Worm (Caenorhabditis elegans) whole organism, L4 larva: Measurements from ENCODE around the gene F16B4.2.
"Not testable (repeated sequence)": the region's sequence is repeated elsewhere in the genome, so short reads cannot be mapped to it uniquely, and the experiment has no call there.

Experiments
- D1046.2 ChIP-seq: fragments of 200-800 bp; sonication (Bioruptor generic); IDR thresholded peaks from 2 replicates; pipeline ENCODE4 v1.3.6; 2022; ENCODE audit warnings: missing genetic modification characterization, missing compliant biosample characterization
- F26F4.8 ChIP-seq: fragments of 200-800 bp; sonication (Bioruptor generic); conservative IDR thresholded peaks from 2 replicates; pipeline ENCODE4 v1.3.6; 2022; ENCODE audit warnings: missing genetic modification characterization, missing compliant biosample characterization
- F44E2.7 ChIP-seq: fragments of 200-800 bp; sonication (Bioruptor generic); IDR thresholded peaks from 2 replicates; pipeline ENCODE4 v2.1.2; 2022; ENCODE audit warnings: missing genetic modification characterization, missing compliant biosample characterization
- T20F7.1 ChIP-seq: fragments of 200-800 bp; sonication (Bioruptor generic); optimal IDR thresholded peaks from 2 replicates; lab custom pipeline; 2018; ENCODE audit warnings: mild to moderate bottlenecking, missing genetic modification characterization, missing compliant biosample characterization
- Y48G9A.11 ChIP-seq: fragments of 200-800 bp; sonication (Bioruptor generic); IDR thresholded peaks from 2 replicates; pipeline ENCODE4 v1.3.6; 2022; ENCODE audit warnings: missing genetic modification reagents, missing genetic modification characterization, missing compliant biosample characterization
- Y75B8A.6 ChIP-seq: fragments of 200-800 bp; sonication (Bioruptor generic); IDR thresholded peaks from 2 replicates; pipeline ENCODE4 v1.3.6; 2022; ENCODE audit warnings: missing genetic modification reagents, missing genetic modification characterization, missing compliant biosample characterization
- ZK337.2 ChIP-seq: fragments of 200-800 bp; sonication (Bioruptor generic); IDR thresholded peaks from 2 replicates; pipeline ENCODE4 v1.3.6; 2022; ENCODE audit warnings: missing genetic modification reagents, missing genetic modification characterization, missing compliant biosample characterization
- arid-1 ChIP-seq: fragments of 200-800 bp; sonication (Bioruptor generic); conservative IDR thresholded peaks from 2 replicates; pipeline ENCODE4 v1.3.6; 2022; ENCODE audit warnings: missing genetic modification reagents, missing genetic modification characterization, missing compliant biosample characterization
- ceh-20 ChIP-seq: fragments of 200-800 bp; sonication (Bioruptor generic); IDR thresholded peaks from 2 replicates; pipeline ENCODE4 v1.3.6; 2022; ENCODE audit warnings: missing genetic modification reagents, missing genetic modification characterization, missing compliant biosample characterization
- ceh-44 ChIP-seq: fragments of 200-800 bp; sonication (Bioruptor generic); IDR thresholded peaks from 2 replicates; pipeline ENCODE4 v1.3.6; 2022; ENCODE audit warnings: missing genetic modification reagents, missing genetic modification characterization, missing compliant biosample characterization
- ctbp-1 ChIP-seq: fragments of 200-800 bp; sonication (Bioruptor generic); IDR thresholded peaks from 2 replicates; pipeline ENCODE4 v1.3.6; 2022; ENCODE audit warnings: missing genetic modification reagents, missing genetic modification characterization, missing compliant biosample characterization
- daf-16 ChIP-seq, 3 experiments: sonication (generic microtip); optimal IDR thresholded peaks; 2 replicates each; lab custom pipeline; 2016 to 2017; ENCODE audit warnings: missing genetic modification characterization in 3 of 3, missing genetic modification reagents in 3 of 3, mild to moderate bottlenecking in 2 of 3, missing compliant biosample characterization in 2 of 3, missing biosample characterization in 1 of 3, moderate library complexity in 1 of 3
- dmd-6 ChIP-seq: fragments of 200-800 bp; sonication (Bioruptor generic); IDR thresholded peaks from 2 replicates; pipeline ENCODE4 v1.3.6; 2022; ENCODE audit warnings: missing genetic modification reagents, missing genetic modification characterization, missing compliant biosample characterization
- dmd-8 ChIP-seq: fragments of 200-800 bp; sonication (Bioruptor generic); IDR thresholded peaks from 2 replicates; pipeline ENCODE4 v1.3.6; 2022; ENCODE audit warnings: missing genetic modification characterization, missing compliant biosample characterization
- dmd-9 ChIP-seq: fragments of 200-800 bp; sonication (Bioruptor generic); IDR thresholded peaks from 2 replicates; pipeline ENCODE4 v1.3.6; 2022; ENCODE audit warnings: missing genetic modification reagents, missing genetic modification characterization, missing compliant biosample characterization
- egl-27 ChIP-seq: sonication (generic microtip); optimal IDR thresholded peaks from 3 replicates; lab custom pipeline; 2017; ENCODE audit warnings: missing biosample characterization, missing genetic modification reagents, missing genetic modification characterization
- egl-43 ChIP-seq: fragments of 200-800 bp; sonication (Bioruptor generic); IDR thresholded peaks from 2 replicates; pipeline ENCODE4 v1.3.6; 2022; ENCODE audit warnings: missing genetic modification reagents, missing genetic modification characterization, missing compliant biosample characterization
- hmg-1.1 ChIP-seq: fragments of 200-800 bp; sonication (Bioruptor generic); IDR thresholded peaks from 2 replicates; pipeline ENCODE4 v1.3.6; 2022; ENCODE audit warnings: missing genetic modification reagents, missing genetic modification characterization, missing compliant biosample characterization
- lin-1 ChIP-seq: fragments of 200-800 bp; sonication (Bioruptor generic); IDR thresholded peaks from 2 replicates; pipeline ENCODE4 v1.3.6; 2022; ENCODE audit warnings: missing genetic modification reagents, missing genetic modification characterization, missing compliant biosample characterization
- lin-38 ChIP-seq: fragments of 200-800 bp; sonication (Bioruptor generic); IDR thresholded peaks from 2 replicates; pipeline ENCODE4 v1.3.6; 2022; ENCODE audit warnings: missing genetic modification reagents, missing genetic modification characterization, missing compliant biosample characterization
- madf-5 ChIP-seq, 2 experiments: fragments of 200-800 bp; sonication (Bioruptor generic); IDR thresholded peaks; 2 replicates each; pipeline ENCODE4 v1.3.6; 2022; ENCODE audit warnings: missing compliant biosample characterization in 2 of 2, missing genetic modification characterization in 2 of 2
- madf-9 ChIP-seq: fragments of 200-800 bp; sonication (Bioruptor generic); conservative IDR thresholded peaks from 2 replicates; pipeline ENCODE4 v1.3.6; 2022; ENCODE audit warnings: missing genetic modification reagents, missing genetic modification characterization, missing compliant biosample characterization
- mdt-29 ChIP-seq: fragments of 200-800 bp; sonication (Bioruptor generic); IDR thresholded peaks from 2 replicates; pipeline ENCODE4 v1.3.6; 2022; ENCODE audit warnings: missing genetic modification reagents, missing genetic modification characterization, missing compliant biosample characterization
- mxl-2 ChIP-seq: fragments of 200-800 bp; sonication (Bioruptor generic); conservative IDR thresholded peaks from 2 replicates; pipeline ENCODE4 v1.3.6; 2022; ENCODE audit warnings: missing genetic modification reagents, missing genetic modification characterization, missing compliant biosample characterization
- nhr-10 ChIP-seq: fragments of 150-350 bp; optimal IDR thresholded peaks from 2 replicates; lab custom pipeline; 2014; ENCODE audit warnings: missing biosample characterization, missing genetic modification characterization
- nhr-28 ChIP-seq: fragments of 150-350 bp; optimal IDR thresholded peaks from 2 replicates; lab custom pipeline; 2014; ENCODE audit warnings: missing biosample characterization, missing genetic modification characterization
- nhr-41 ChIP-seq: fragments of 200-800 bp; sonication (Bioruptor generic); IDR thresholded peaks from 2 replicates; pipeline ENCODE4 v1.3.6; 2022; ENCODE audit warnings: missing genetic modification reagents, missing genetic modification characterization, missing compliant biosample characterization
- pha-4 ChIP-seq, 2 experiments: fragments of 150-350 bp in 1 of 2; fragments of 200-800 bp in 1 of 2; sonication (Bioruptor generic) in 1 of 2; IDR thresholded peaks in 1 of 2; optimal IDR thresholded peaks in 1 of 2; 2 replicates each; pipeline versions ENCODE4 v1.3.6 to Lab custom; 2014 to 2022; ENCODE audit warnings: missing genetic modification characterization in 2 of 2, missing genetic modification reagents in 2 of 2, missing biosample characterization in 1 of 2, missing compliant biosample characterization in 1 of 2
- php-3 ChIP-seq: fragments of 200-800 bp; sonication (Bioruptor generic); IDR thresholded peaks from 2 replicates; pipeline ENCODE4 v1.3.6; 2022; ENCODE audit warnings: missing genetic modification reagents, missing genetic modification characterization, missing compliant biosample characterization
- saeg-2 ChIP-seq: fragments of 200-800 bp; sonication (Bioruptor generic); IDR thresholded peaks from 2 replicates; pipeline ENCODE4 v1.3.6; 2022; ENCODE audit warnings: missing genetic modification reagents, missing genetic modification characterization, missing compliant biosample characterization
- snpc-1.2 ChIP-seq: fragments of 200-800 bp; sonication (Bioruptor generic); IDR thresholded peaks from 2 replicates; pipeline ENCODE4 v1.3.6; 2022; ENCODE audit warnings: missing genetic modification reagents, missing genetic modification characterization, missing compliant biosample characterization
- tra-1 ChIP-seq: fragments of 200-800 bp; sonication (Bioruptor generic); IDR thresholded peaks from 2 replicates; pipeline ENCODE4 v1.3.6; 2022; ENCODE audit warnings: missing genetic modification reagents, missing genetic modification characterization, missing compliant biosample characterization
- vab-7 ChIP-seq: fragments of 200-800 bp; sonication (Bioruptor generic); IDR thresholded peaks from 2 replicates; pipeline ENCODE4 v1.3.6; 2022; ENCODE audit warnings: missing genetic modification reagents, missing genetic modification characterization, missing compliant biosample characterization
- zip-11 ChIP-seq: fragments of 200-800 bp; sonication (Bioruptor generic); IDR thresholded peaks from 2 replicates; pipeline ENCODE4 v1.3.6; 2022; ENCODE audit warnings: missing genetic modification characterization, missing compliant biosample characterization
- ztf-11 ChIP-seq: fragments of 150-350 bp; optimal IDR thresholded peaks from 2 replicates; lab custom pipeline; 2014; ENCODE audit warnings: missing biosample characterization, missing genetic modification characterization
- ztf-7 ChIP-seq: fragments of 150-350 bp; optimal IDR thresholded peaks from 2 replicates; lab custom pipeline; 2014; ENCODE audit warnings: missing biosample characterization, missing genetic modification characterization

Gene F16B4.2

DNA sequence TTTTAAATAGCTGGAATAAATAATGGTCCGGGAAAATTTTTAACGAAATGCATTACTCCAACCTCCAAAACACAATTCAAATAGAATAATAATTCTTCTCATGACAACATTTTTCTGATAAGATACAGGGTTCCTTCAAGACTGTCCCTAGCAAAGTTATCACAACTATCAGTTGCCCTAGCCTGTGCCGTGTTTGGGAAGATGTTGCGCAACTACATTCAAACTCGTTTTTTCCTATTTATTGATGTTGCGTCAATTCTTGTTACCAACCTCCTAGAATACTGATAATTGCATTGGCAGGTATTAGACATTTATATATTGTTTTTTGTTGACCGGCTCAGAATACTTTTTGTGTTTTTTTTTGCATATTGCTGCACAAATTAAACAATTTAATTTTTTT is 45.8 kb upstream of the F16B4.2 start:
- no peak for TF ChIP-seq daf-16 (GFP tag; optimal IDR thresholded peaks at IDR 0.05; lab: Kevin White, UChicago)
- no peak for TF ChIP-seq daf-16 (tag; optimal IDR thresholded peaks at IDR 0.05; lab: Kevin White, UChicago)
- TF ChIP-seq egl-27 (tag; lab: Kevin White, UChicago), result no peak
- TF ChIP-seq ztf-7, result no peak
- no peak for TF ChIP-seq nhr-10 (tag; lab: Kevin White, UChicago)
- no peak for TF ChIP-seq lin-1 (GFP tag; lab: Robert Waterston, UW)
- no peak for TF ChIP-seq egl-43 (GFP tag; lab: Robert Waterston, UW)

DNA sequence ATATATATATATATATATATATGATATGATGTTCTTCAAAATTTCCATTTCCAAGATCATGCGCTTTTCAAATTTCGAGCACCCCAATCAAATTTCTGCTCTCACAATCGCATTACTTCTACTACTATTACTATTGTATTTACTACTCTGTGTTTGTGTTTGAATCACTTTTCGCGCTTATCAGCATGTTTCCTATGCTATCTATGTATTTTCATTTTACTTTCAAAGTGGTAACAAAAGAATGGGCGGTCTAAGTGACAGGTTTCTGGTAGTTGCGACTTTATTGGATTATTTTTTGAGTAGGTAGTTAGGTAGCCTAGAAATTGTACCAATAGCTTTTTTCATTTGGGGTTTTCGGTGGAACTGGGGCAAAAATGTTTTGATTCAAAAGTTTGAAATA is 42.7 kb upstream of the F16B4.2 start:
- TF ChIP-seq nhr-28 (tag; lab: Kevin White, UChicago) (peak; percentile 8), madf-5 (GFP tag; IDR thresholded peaks at IDR 0.05; lab: Robert Waterston, UW) (no peak), T20F7.1 (GFP tag; lab: Kevin White, UChicago) (no peak), ztf-11 (tag; lab: Kevin White, UChicago) (no peak), daf-16 (GFP tag; optimal IDR thresholded peaks at IDR 0.05; lab: Kevin White, UChicago) (no peak), daf-16 (tag; optimal IDR thresholded peaks at IDR 0.05; lab: Kevin White, UChicago) (peak; percentile 57)
- TF ChIP-seq, all 104 proteins: peak for 2

ce11 chrV:1561169-1561568 is 39.7 kb upstream of the F16B4.2 start:
- TF ChIP-seq dmd-8 (GFP tag; lab: Robert Waterston, UW) (peak; percentile 99), vab-7 (GFP tag; lab: Robert Waterston, UW) (peak; percentile 92), Y48G9A.11 (peak; percentile 69), ctbp-1 (GFP tag; lab: Robert Waterston, UW) (peak; percentile 61; the same call in 1 of the 2 replicates), F44E2.7 (GFP tag; lab: Robert Waterston, UW) (peak; percentile 93; the same call in 1 of the 2 replicates), ZK337.2 (GFP tag; lab: Robert Waterston, UW) (peak; percentile 57; the same call in 1 of the 2 replicates), nhr-41 (peak; percentile 75), Y75B8A.6 (GFP tag; lab: Robert Waterston, UW) (peak; percentile 67; the same call in 1 of the 2 replicates), madf-5 (GFP tag; IDR thresholded peaks at IDR 0.05; lab: Robert Waterston, UW) (peak; percentile 22 to 77; a peak in 2 of 4 replicates), ceh-44 (GFP tag; lab: Robert Waterston, UW) (peak; percentile 46; the same call in 1 of the 2 replicates), mdt-29 (GFP tag; lab: Robert Waterston, UW) (peak; percentile 32; the same call in 1 of the 2 replicates), snpc-1.2 (GFP tag; lab: Robert Waterston, UW) (peak; percentile 85; the same call in 1 of the 2 replicates), tra-1 (GFP tag; lab: Robert Waterston, UW) (peak; percentile 77), dmd-9 (GFP tag; lab: Robert Waterston, UW) (peak; percentile 79; the same call in 1 of the 2 replicates), saeg-2 (GFP tag; lab: Robert Waterston, UW) (peak; percentile 65; the same call in 1 of the 2 replicates), lin-38 (GFP tag; lab: Robert Waterston, UW) (peak; percentile 84), madf-9 (GFP tag; lab: Robert Waterston, UW) (peak; percentile 81), php-3 (GFP tag; lab: Robert Waterston, UW) (peak; percentile 71; the same call in 1 of the 2 replicates), pha-4 (GFP tag; IDR thresholded peaks at IDR 0.05; lab: Robert Waterston, UW) (peak; percentile 95), F26F4.8 (GFP tag; lab: Robert Waterston, UW) (peak; percentile 98), zip-11 (peak; percentile 77; the same call in 1 of the 2 replicates), arid-1 (GFP tag; lab: Robert Waterston, UW) (peak; percentile 95), dmd-6 (GFP tag; lab: Robert Waterston, UW) (peak; percentile 35; the same call in 1 of the 2 replicates), ceh-20 (GFP tag; lab: Robert Waterston, UW) (peak; percentile 70), egl-43 (GFP tag; lab: Robert Waterston, UW) (peak; percentile 97), lin-1 (GFP tag; lab: Robert Waterston, UW) (peak; percentile 84; the same call in 1 of the 2 replicates), hmg-1.1 (peak; percentile 70), D1046.2 (GFP tag; lab: Robert Waterston, UW) (peak; percentile 86), mxl-2 (GFP tag; lab: Robert Waterston, UW) (peak; percentile 82)
- TF ChIP-seq pha-4 (tag; optimal IDR thresholded peaks at IDR 0.05; lab: Kevin White, UChicago), result not testable (repeated sequence)
